Worm (Caenorhabditis elegans): ENCODE data around the gene E01G6.1.

DNA sequence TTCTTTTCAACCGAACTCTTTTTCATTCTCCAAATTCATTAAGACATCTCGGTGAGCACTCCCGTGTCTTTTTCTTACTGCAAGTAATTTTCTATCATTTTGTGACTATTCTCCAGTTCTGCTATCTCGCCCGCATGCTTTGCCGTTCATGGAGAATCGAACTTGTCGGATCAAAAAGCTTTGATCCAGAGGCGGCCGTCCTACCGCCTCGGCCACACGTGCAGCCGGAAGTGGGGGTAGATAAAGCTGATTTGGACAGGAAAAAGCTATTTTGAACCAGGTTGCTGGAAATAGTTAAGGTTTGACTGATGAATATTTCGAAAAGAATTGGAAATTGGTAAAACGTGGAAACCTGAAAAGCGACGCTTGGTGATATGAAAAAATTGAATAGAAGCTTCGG lies 43.5 kb downstream of the E01G6.1 start:
- TF ChIP-seq ceh-83 (GFP tag; optimal IDR thresholded peaks at IDR 0.05) (no peak), cnd-1 (tag; optimal IDR thresholded peaks at IDR 0.05) (no peak), nhr-76 (tag; optimal IDR thresholded peaks at IDR 0.05) (no peak), lsy-2 (tag; optimal IDR thresholded peaks at IDR 0.05) (no peak), unc-39 (tag; optimal IDR thresholded peaks at IDR 0.05) (no peak), blmp-1 (tag; optimal IDR thresholded peaks at IDR 0.05) (no peak), nhr-12 (tag; optimal IDR thresholded peaks at IDR 0.05) (no peak), lin-13 (tag; optimal IDR thresholded peaks at IDR 0.05) (no peak)
